Worm (Caenorhabditis elegans) whole organism, midembryonic: ENCODE data around the gene K08D10.11.

ENCODE experiments used
- T22C8.4 ChIP-seq: fragments of 200-800 bp; sonication (Bioruptor generic); IDR thresholded peaks from 2 replicates; pipeline ENCODE4 v1.3.6; 2022; ENCODE audit warnings: missing genetic modification characterization, missing compliant biosample characterization
- klf-2 ChIP-seq: fragments of 200-800 bp; sonication (Bioruptor generic); conservative IDR thresholded peaks from 2 replicates; pipeline ENCODE4 v1.3.6; 2022; ENCODE audit warnings: missing genetic modification reagents, missing genetic modification characterization, missing compliant biosample characterization
- med-1 ChIP-seq: sonication (generic microtip); optimal IDR thresholded peaks from 2 replicates; lab custom pipeline; 2017; ENCODE audit warnings: missing genetic modification characterization, mild to moderate bottlenecking, missing compliant biosample characterization, antibody characterized with exemption, missing genetic modification reagents; ENCODE audit not compliant: insufficient read depth
- ref-1 ChIP-seq: fragments of 200-800 bp; sonication (Bioruptor generic); conservative IDR thresholded peaks from 2 replicates; pipeline ENCODE4 v1.3.6; 2022; ENCODE audit warnings: missing genetic modification reagents, missing genetic modification characterization, missing compliant biosample characterization
- tab-1 ChIP-seq: fragments of 200-800 bp; sonication (Bioruptor generic); IDR thresholded peaks from 2 replicates; pipeline ENCODE4 v1.3.6; 2022; ENCODE audit warnings: missing genetic modification characterization, missing compliant biosample characterization

- no peak for TF ChIP-seq klf-2 (GFP tag; lab: Robert Waterston, UW)
- TF ChIP-seq ref-1 (GFP tag; lab: Robert Waterston, UW), result no peak
- no peak for TF ChIP-seq T22C8.4 (GFP tag; lab: Robert Waterston, UW)
- TF ChIP-seq med-1 (GFP tag; lab: Kevin White, UChicago), result no peak
- TF ChIP-seq tab-1, result no peak
These were observed 8.4 kb downstream of the K08D10.11 start for ce11 chrIV:4177560-4177959.
